Worm (Caenorhabditis elegans) whole organism, L1 larva: Measurements from ENCODE around the gene T01D3.3.

Source experiments
- C04F5.9 ChIP-seq: sonication (generic microtip); optimal IDR thresholded peaks from 2 replicates; lab custom pipeline; 2016; ENCODE audit warnings: missing genetic modification characterization, missing compliant biosample characterization
- C16A3.4 ChIP-seq: fragments of 150-350 bp; optimal IDR thresholded peaks from 2 replicates; lab custom pipeline; 2014; ENCODE audit warnings: missing biosample characterization, missing genetic modification characterization
- F16B12.6 ChIP-seq: fragments of 150-350 bp; optimal IDR thresholded peaks from 2 replicates; lab custom pipeline; 2014; ENCODE audit warnings: missing biosample characterization, missing genetic modification characterization
- Y116A8C.19 ChIP-seq: sonication (generic microtip); optimal IDR thresholded peaks from 2 replicates; lab custom pipeline; 2016; ENCODE audit warnings: missing compliant biosample characterization, missing genetic modification characterization, borderline replicate concordance
- alr-1 ChIP-seq: fragments of 200-800 bp; sonication (Bioruptor generic); optimal IDR thresholded peaks from 2 replicates; lab custom pipeline; 2018; ENCODE audit warnings: borderline replicate concordance, mild to moderate bottlenecking, missing genetic modification characterization, missing compliant biosample characterization
- aly-2 ChIP-seq: fragments of 150-350 bp; optimal IDR thresholded peaks from 2 replicates; lab custom pipeline; 2014; ENCODE audit warnings: missing biosample characterization, missing genetic modification characterization
- blmp-1 ChIP-seq: fragments of 150-350 bp; optimal IDR thresholded peaks from 2 replicates; lab custom pipeline; 2014; ENCODE audit warnings: missing biosample characterization, missing genetic modification characterization
- ceh-63 ChIP-seq: fragments of 200-800 bp; sonication (Bioruptor generic); optimal IDR thresholded peaks from 2 replicates; lab custom pipeline; 2018; ENCODE audit warnings: mild to moderate bottlenecking, missing genetic modification characterization, missing compliant biosample characterization
- ceh-88 ChIP-seq: fragments of 200-800 bp; sonication (Bioruptor generic); IDR thresholded peaks from 2 replicates; pipeline ENCODE4 v1.3.6; 2022; ENCODE audit warnings: missing genetic modification characterization, missing compliant biosample characterization
- dpl-1 ChIP-seq, 3 experiments: fragments of 150-350 bp in 2 of 3; sonication (generic microtip) in 1 of 3; optimal IDR thresholded peaks; 2 replicates each; lab custom pipeline; 2014 to 2017; ENCODE audit warnings: missing biosample characterization in 3 of 3, missing genetic modification characterization in 3 of 3, missing genetic modification reagents in 3 of 3
- efl-1 ChIP-seq, 4 experiments: fragments of 150-350 bp; optimal IDR thresholded peaks in 3 of 4; peaks in 1 of 4; 1 replicate in 1 of 4; 2 replicates in 3 of 4; lab custom pipeline; 2014; ENCODE audit warnings: missing biosample characterization in 2 of 4, missing genetic modification characterization in 2 of 4, missing genetic modification reagents in 2 of 4
- egl-27 ChIP-seq, 2 experiments: fragments of 150-350 bp in 1 of 2; sonication (generic microtip); optimal IDR thresholded peaks; 3 replicates each; lab custom pipeline; 2017 to 2018; ENCODE audit warnings: missing biosample characterization in 2 of 2, missing genetic modification characterization in 2 of 2, missing genetic modification reagents in 2 of 2
- elt-2 ChIP-seq: sonication (generic microtip); optimal IDR thresholded peaks from 2 replicates; lab custom pipeline; 2016; ENCODE audit warnings: missing genetic modification characterization, mild to moderate bottlenecking, inconsistent platforms, missing compliant biosample characterization, missing genetic modification reagents
- elt-3 ChIP-seq, 6 experiments: fragments of 150-350 bp in 1 of 6; sonication (generic microtip); optimal IDR thresholded peaks; 2 replicates each; lab custom pipeline; 2017 to 2018; ENCODE audit warnings: missing biosample characterization in 6 of 6, missing genetic modification characterization in 6 of 6, inconsistent platforms in 1 of 6
- fkh-10 ChIP-seq: sonication (generic microtip); optimal IDR thresholded peaks from 2 replicates; lab custom pipeline; 2017; ENCODE audit warnings: missing biosample characterization, missing genetic modification reagents, missing genetic modification characterization
- fkh-4 ChIP-seq: sonication (generic microtip); optimal IDR thresholded peaks from 2 replicates; lab custom pipeline; 2016; ENCODE audit warnings: missing compliant biosample characterization, missing genetic modification characterization, borderline replicate concordance
- irx-1 ChIP-seq: sonication (generic microtip); optimal IDR thresholded peaks from 2 replicates; lab custom pipeline; 2016; ENCODE audit warnings: missing genetic modification characterization, missing compliant biosample characterization
- lin-35 ChIP-seq, 2 experiments: fragments of 150-350 bp; optimal IDR thresholded peaks; 2 replicates each; lab custom pipeline; 2014; ENCODE audit warnings: missing biosample characterization in 2 of 2, missing genetic modification characterization in 2 of 2, missing genetic modification reagents in 2 of 2
- lin-39 ChIP-seq: fragments of 150-350 bp; optimal IDR thresholded peaks from 2 replicates; lab custom pipeline; 2014; ENCODE audit warnings: missing biosample characterization, missing genetic modification reagents, missing genetic modification characterization
- lsy-2 ChIP-seq, 2 experiments: fragments of 150-350 bp; optimal IDR thresholded peaks; 2 replicates each; lab custom pipeline; 2014; ENCODE audit warnings: missing biosample characterization in 2 of 2, missing genetic modification characterization in 2 of 2
- mab-9 ChIP-seq: fragments of 200-800 bp; sonication (Bioruptor generic); IDR thresholded peaks from 2 replicates; pipeline ENCODE4 v1.3.6; 2022; ENCODE audit warnings: missing genetic modification reagents, missing genetic modification characterization, missing compliant biosample characterization
- mdl-1 ChIP-seq, 2 experiments: fragments of 150-350 bp; optimal IDR thresholded peaks; 2 replicates each; lab custom pipeline; 2014 to 2017; ENCODE audit warnings: missing biosample characterization in 2 of 2, missing genetic modification characterization in 2 of 2, inconsistent platforms in 1 of 2
- mep-1 ChIP-seq: fragments of 150-350 bp; optimal IDR thresholded peaks from 2 replicates; lab custom pipeline; 2014; ENCODE audit warnings: missing biosample characterization, missing genetic modification characterization
- nhr-11 ChIP-seq: fragments of 150-350 bp; optimal IDR thresholded peaks from 2 replicates; lab custom pipeline; 2014; ENCODE audit warnings: missing biosample characterization, missing genetic modification characterization
- nhr-19 ChIP-seq: fragments of 200-800 bp; sonication (Bioruptor generic); conservative IDR thresholded peaks from 2 replicates; pipeline ENCODE4 v1.3.6; 2022; ENCODE audit warnings: missing genetic modification characterization, missing compliant biosample characterization
- nhr-20 ChIP-seq: sonication (generic microtip); optimal IDR thresholded peaks from 2 replicates; lab custom pipeline; 2016; ENCODE audit warnings: mild to moderate bottlenecking, missing genetic modification characterization, missing compliant biosample characterization
- nhr-237 ChIP-seq: fragments of 150-350 bp; optimal IDR thresholded peaks from 2 replicates; lab custom pipeline; 2014; ENCODE audit warnings: missing biosample characterization, missing genetic modification characterization
- nhr-71 ChIP-seq: sonication (generic microtip); optimal IDR thresholded peaks from 2 replicates; lab custom pipeline; 2016; ENCODE audit warnings: mild to moderate bottlenecking, missing genetic modification characterization, moderate library complexity, missing compliant biosample characterization
- nhr-84 ChIP-seq: sonication (generic microtip); optimal IDR thresholded peaks from 2 replicates; lab custom pipeline; 2017; ENCODE audit warnings: missing biosample characterization, missing genetic modification characterization
- nhr-85 ChIP-seq: sonication (generic microtip); peaks from one replicate; lab custom pipeline; 2016; ENCODE audit warnings: missing genetic modification characterization, inconsistent platforms, missing compliant biosample characterization
- nhr-90 ChIP-seq: sonication (generic microtip); optimal IDR thresholded peaks from 2 replicates; lab custom pipeline; 2016; ENCODE audit warnings: mild to moderate bottlenecking, missing genetic modification characterization, missing compliant biosample characterization; ENCODE audit not compliant: poor library complexity
- pax-3 ChIP-seq: fragments of 200-800 bp; sonication (Bioruptor generic); optimal IDR thresholded peaks from 2 replicates; lab custom pipeline; 2018; ENCODE audit warnings: mild to moderate bottlenecking, missing genetic modification characterization, moderate library complexity, missing compliant biosample characterization
- snu-23 ChIP-seq: sonication (generic microtip); optimal IDR thresholded peaks from 2 replicates; lab custom pipeline; 2016; ENCODE audit warnings: missing genetic modification characterization, missing compliant biosample characterization
- swsn-7 ChIP-seq: sonication (generic microtip); optimal IDR thresholded peaks from 2 replicates; lab custom pipeline; 2016; ENCODE audit warnings: missing genetic modification characterization, missing compliant biosample characterization
- tbx-2 ChIP-seq: sonication (generic microtip); optimal IDR thresholded peaks from 2 replicates; lab custom pipeline; 2016; ENCODE audit warnings: missing genetic modification characterization, missing compliant biosample characterization
- unc-130 ChIP-seq: fragments of 150-350 bp; optimal IDR thresholded peaks from 2 replicates; lab custom pipeline; 2017; ENCODE audit warnings: missing biosample characterization, missing genetic modification characterization, inconsistent platforms
- unc-62 ChIP-seq: fragments of 150-350 bp; optimal IDR thresholded peaks from 2 replicates; lab custom pipeline; 2014; ENCODE audit warnings: missing biosample characterization, missing genetic modification reagents, missing genetic modification characterization
- unc-98 ChIP-seq: fragments of 200-800 bp; sonication (Bioruptor generic); IDR thresholded peaks from 2 replicates; pipeline ENCODE4 v1.3.6; 2022; ENCODE audit warnings: missing genetic modification characterization, missing compliant biosample characterization
- vab-15 ChIP-seq: sonication (generic microtip); optimal IDR thresholded peaks from 2 replicates; lab custom pipeline; 2017; ENCODE audit warnings: missing genotype, mild to moderate bottlenecking, missing genetic modification characterization, missing compliant biosample characterization
- xbp-1 ChIP-seq: sonication (generic microtip); optimal IDR thresholded peaks from 2 replicates; lab custom pipeline; 2016; ENCODE audit warnings: missing genetic modification characterization, missing compliant biosample characterization
- ztf-11 ChIP-seq, 2 experiments: sonication (generic microtip); optimal IDR thresholded peaks; 2 replicates each; lab custom pipeline; 2016 to 2017; ENCODE audit warnings: missing genetic modification characterization in 2 of 2, missing biosample characterization in 1 of 2, missing compliant biosample characterization in 1 of 2

The T01D3.3 gene

DNA sequence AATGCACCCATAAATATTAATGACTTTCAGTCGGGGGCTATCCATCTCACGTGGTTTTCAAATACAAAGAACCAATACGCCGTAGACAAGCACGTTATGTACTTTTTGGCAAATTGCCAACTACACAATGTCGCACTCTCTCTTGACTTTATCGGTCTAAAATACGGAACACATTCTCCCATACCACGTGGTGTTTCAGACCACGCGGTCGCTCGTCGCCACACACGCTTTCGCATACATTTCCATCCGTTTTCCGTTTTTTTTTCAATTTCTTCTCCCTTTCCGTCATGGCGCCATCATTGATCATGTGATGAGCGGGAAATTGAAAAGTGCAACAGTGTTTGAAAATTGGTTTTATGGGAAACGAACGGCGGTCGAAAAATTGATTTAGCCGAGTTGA, 45.5 kb upstream of the T01D3.3 start (continued):
- TF ChIP-seq efl-1 (optimal IDR thresholded peaks at IDR 0.05; lab: Kevin White, UChicago) (peak; percentile 43 to 65), efl-1 (GFP tag; optimal IDR thresholded peaks at IDR 0.05 in 1 of 2; lab: Kevin White, UChicago) (peak; percentile 64 to 95), aly-2 (tag; lab: Kevin White, UChicago) (no peak), ztf-11 (tag; optimal IDR thresholded peaks at IDR 0.05; lab: Kevin White, UChicago) (peak in 1 of 2 experiments; percentile 68), ceh-88 (GFP tag; lab: Robert Waterston, UW) (peak; percentile 59), pax-3 (peak; percentile 95), nhr-85 (tag; lab: Kevin White, UChicago) (peak; percentile 99), nhr-20 (peak; percentile 98), unc-130 (tag; lab: Kevin White, UChicago) (peak; percentile 72), swsn-7 (tag; lab: Kevin White, UChicago) (peak; percentile 69), nhr-19 (GFP tag; lab: Robert Waterston, UW) (peak; percentile 91), C04F5.9 (tag; lab: Kevin White, UChicago) (peak; percentile 58), mdl-1 (tag; optimal IDR thresholded peaks at IDR 0.05; lab: Kevin White, UChicago) (peak in 1 of 2 experiments; percentile 99), irx-1 (tag; lab: Kevin White, UChicago) (peak; percentile 88), fkh-10 (GFP tag; lab: Kevin White, UChicago) (no peak)

DNA sequence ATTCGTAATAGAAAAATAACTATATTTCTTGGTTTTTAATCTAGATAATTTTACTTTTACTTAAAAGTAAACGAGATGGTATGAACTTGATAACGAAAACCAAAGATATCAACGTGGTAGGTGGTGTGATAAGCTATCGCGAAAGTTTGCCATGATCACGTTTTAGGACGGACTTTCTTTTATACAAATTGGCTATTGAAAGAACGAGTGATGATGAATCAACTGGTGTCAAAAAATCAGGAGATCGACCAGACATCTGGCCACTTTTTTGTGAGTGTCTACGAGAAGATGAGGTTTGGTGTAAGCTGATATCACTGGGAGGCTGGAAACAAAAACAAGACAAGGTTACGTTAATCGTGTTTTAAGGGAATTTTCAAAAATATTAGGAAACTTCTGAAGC, 44.9 kb upstream of the T01D3.3 start:
- TF ChIP-seq ceh-63 (no peak), lsy-2 (tag; optimal IDR thresholded peaks at IDR 0.05; lab: Kevin White, UChicago) (peak in 1 of 2 experiments; percentile 13), snu-23 (GFP tag; lab: Kevin White, UChicago) (peak; percentile 18), nhr-237 (tag; lab: Kevin White, UChicago) (no peak), elt-3 (tag; optimal IDR thresholded peaks at IDR 0.05; lab: Kevin White, UChicago) (peak in 4 of 6 experiments; percentile 36 to 61 (median 54)), mdl-1 (tag; optimal IDR thresholded peaks at IDR 0.05; lab: Kevin White, UChicago) (peak in 1 of 2 experiments; percentile 10), vab-15 (no peak), blmp-1 (peak; percentile 83), C16A3.4 (tag; lab: Kevin White, UChicago) (no peak), alr-1 (tag; lab: Kevin White, UChicago) (no peak), unc-62 (GFP tag; lab: Kevin White, UChicago) (no peak), aly-2 (tag; lab: Kevin White, UChicago) (no peak), lin-39 (tag; lab: Kevin White, UChicago) (no peak), fkh-4 (no peak), unc-130 (tag; lab: Kevin White, UChicago) (peak; percentile 11), tbx-2 (tag; lab: Kevin White, UChicago) (no peak), dpl-1 (GFP tag; optimal IDR thresholded peaks at IDR 0.05; lab: Kevin White, UChicago) (no peak), nhr-84 (tag; lab: Kevin White, UChicago) (no peak), xbp-1 (tag; lab: Kevin White, UChicago) (no peak), elt-2 (peak; percentile 42), nhr-11 (tag; lab: Kevin White, UChicago) (no peak), F16B12.6 (no peak), mep-1 (tag; lab: Kevin White, UChicago) (peak; percentile 6), nhr-71 (no peak), C04F5.9 (tag; lab: Kevin White, UChicago) (no peak), nhr-19 (GFP tag; lab: Robert Waterston, UW) (peak; percentile 15; the same call in 1 of the 2 replicates), unc-98 (GFP tag; lab: Robert Waterston, UW) (no peak), mab-9 (GFP tag; lab: Robert Waterston, UW) (no peak), lin-35 (GFP tag; optimal IDR thresholded peaks at IDR 0.05; lab: Kevin White, UChicago) (peak in 1 of 2 experiments; percentile 54), nhr-90 (tag; lab: Kevin White, UChicago) (peak; percentile 12), egl-27 (tag; optimal IDR thresholded peaks at IDR 0.05; lab: Kevin White, UChicago) (no peak), Y116A8C.19 (tag; lab: Kevin White, UChicago) (no peak)
